Worm (Caenorhabditis elegans) whole organism, L4/young adult: ENCODE measurements around the gene ccr-4.
"Not testable (repeated sequence)": the region's sequence is repeated elsewhere in the genome, so short reads cannot be mapped to it uniquely, and the experiment has no call there.

Source experiments
- W03F9.2 ChIP-seq: fragments of 150-350 bp; optimal IDR thresholded peaks from 2 replicates; lab custom pipeline; 2014; ENCODE audit warnings: missing biosample characterization, missing genetic modification characterization
- dao-5 ChIP-seq: sonication (generic microtip); optimal IDR thresholded peaks from 2 replicates; lab custom pipeline; 2016; ENCODE audit warnings: missing genotype, missing genetic modification characterization, moderate library complexity, missing compliant biosample characterization
- him-1 ChIP-seq: sonication (generic microtip); optimal IDR thresholded peaks from 2 replicates; lab custom pipeline; 2016; ENCODE audit warnings: missing genotype, missing genetic modification reagents, missing genetic modification characterization, missing compliant biosample characterization

Gene ccr-4

ce11 chrIV:12361392-12362092 lies at the start of gene ccr-4, which contains the start of gene ZC518.8:
Gene ccr-4, plus strand, starts transcription at chrIV:12361542.
Gene ZC518.8, minus strand, starts transcription at chrIV:12361908.
- no peak for TF ChIP-seq him-1 (tag; lab: Kevin White, UChicago)
- TF ChIP-seq dao-5 (tag; lab: Kevin White, UChicago): no peak
- no peak for TF ChIP-seq W03F9.2 (tag; lab: Kevin White, UChicago)

DNA sequence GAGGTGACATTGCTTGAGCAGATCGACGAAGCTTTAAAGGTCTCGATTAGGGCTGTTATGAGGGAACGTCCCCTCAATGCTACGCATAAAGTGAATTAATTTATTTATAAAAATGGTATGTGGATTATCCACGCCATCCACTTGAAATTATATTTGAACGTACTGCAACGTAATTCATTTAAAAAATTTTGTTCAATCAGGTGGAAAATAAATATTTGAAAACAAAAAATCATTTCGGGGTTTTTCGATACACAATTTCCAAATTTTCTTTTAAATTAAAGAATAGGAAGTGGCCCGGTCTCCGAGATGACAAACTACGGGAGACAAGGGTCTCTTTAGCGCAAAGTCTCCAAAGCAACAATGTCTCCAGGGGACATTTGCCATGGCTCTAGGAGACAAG lies 49.7 kb upstream of the ccr-4 start, which contains the start of gene oac-58:
Gene oac-58, minus strand, starts transcription at position 101 of the 400 bp plus-strand sequence.
- no peak for TF ChIP-seq dao-5 (tag; lab: Kevin White, UChicago)
- TF ChIP-seq W03F9.2 (tag; lab: Kevin White, UChicago): no peak
- TF ChIP-seq him-1 (tag; lab: Kevin White, UChicago): no peak

DNA sequence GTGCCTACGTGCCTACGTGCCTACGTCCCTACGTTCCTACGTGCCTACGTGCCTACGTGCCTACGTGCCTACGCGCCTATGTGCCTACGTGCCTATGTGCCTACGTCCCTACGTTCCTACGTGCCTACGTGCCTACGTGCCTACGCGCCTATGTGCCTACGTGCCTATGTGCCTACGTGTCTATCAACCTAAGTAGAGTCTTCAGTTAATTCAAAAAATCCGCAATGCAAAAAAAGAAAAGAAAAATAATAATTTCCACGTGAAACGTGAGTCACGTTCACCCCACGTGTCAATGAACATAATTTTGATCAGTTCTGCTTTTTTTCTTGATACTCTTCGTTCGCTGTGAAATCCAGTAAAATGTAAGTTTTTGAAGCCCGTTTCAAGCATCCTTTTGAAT lies 34.4 kb upstream of the ccr-4 start, which contains the start of gene F19B6.3:
Gene F19B6.3, plus strand, starts transcription at position 301 of the 400 bp plus-strand sequence.
- TF ChIP-seq W03F9.2, him-1, dao-5 (tag; lab: Kevin White, UChicago): not testable (repeated sequence)

DNA sequence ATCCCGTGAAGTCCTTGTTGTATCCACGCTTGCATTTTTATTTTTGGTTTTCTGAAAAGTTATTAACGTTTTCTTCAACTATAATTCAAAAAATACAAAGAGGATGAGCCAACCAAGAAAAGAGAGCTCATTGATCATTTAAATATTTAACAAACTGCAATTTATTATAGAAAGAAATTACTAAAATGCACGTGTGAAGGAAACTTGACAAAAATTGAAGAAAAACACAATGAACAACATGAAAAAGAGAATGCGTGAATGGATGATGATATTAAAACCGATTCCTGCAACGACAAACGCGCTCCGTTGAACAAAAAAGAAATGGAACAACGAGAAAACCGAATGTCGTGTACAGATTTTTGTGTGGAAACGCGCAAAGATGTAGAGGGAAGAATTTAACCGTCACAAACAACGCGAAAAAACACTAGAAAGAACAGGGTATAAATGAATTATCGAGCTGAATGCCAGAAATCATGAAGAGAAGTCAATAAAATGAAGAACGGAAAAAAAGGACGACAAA lies 30.4 kb upstream of the ccr-4 start, which contains the start of gene ufd-1:
Gene ufd-1, minus strand, starts transcription at position 51 of the 520 bp plus-strand sequence.
- TF ChIP-seq him-1 (tag; lab: Kevin White, UChicago) (no peak), dao-5 (tag; lab: Kevin White, UChicago) (no peak), W03F9.2 (tag; lab: Kevin White, UChicago) (no peak)

ce11 chrIV:12334142-12334541 lies 27.2 kb upstream of the ccr-4 start:
- TF ChIP-seq W03F9.2 (tag; lab: Kevin White, UChicago): no peak
- TF ChIP-seq him-1 (tag; lab: Kevin White, UChicago): no peak
- no peak for TF ChIP-seq dao-5 (tag; lab: Kevin White, UChicago)

DNA sequence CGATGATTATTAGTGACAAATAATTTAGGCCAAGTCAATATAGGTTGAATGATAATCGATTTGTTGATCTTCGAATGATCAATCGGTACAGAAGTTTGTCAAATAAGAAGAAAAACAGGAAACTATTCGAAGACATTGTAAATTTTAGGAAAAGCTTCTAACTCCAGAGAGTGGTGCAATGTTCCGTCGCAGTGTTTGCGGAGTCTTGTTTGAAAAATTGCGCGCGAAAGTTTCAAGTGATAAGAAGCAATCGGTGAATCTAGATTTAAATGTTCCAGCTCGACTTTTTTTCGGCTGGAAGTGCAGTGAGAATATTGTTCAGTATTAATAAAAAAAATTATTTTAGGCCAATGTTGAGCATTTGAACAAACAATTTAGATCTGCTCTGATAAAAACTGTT lies 26.6 kb upstream of the ccr-4 start:
- TF ChIP-seq W03F9.2 (tag; lab: Kevin White, UChicago) (no peak), dao-5 (tag; lab: Kevin White, UChicago) (no peak), him-1 (tag; lab: Kevin White, UChicago) (no peak)

DNA sequence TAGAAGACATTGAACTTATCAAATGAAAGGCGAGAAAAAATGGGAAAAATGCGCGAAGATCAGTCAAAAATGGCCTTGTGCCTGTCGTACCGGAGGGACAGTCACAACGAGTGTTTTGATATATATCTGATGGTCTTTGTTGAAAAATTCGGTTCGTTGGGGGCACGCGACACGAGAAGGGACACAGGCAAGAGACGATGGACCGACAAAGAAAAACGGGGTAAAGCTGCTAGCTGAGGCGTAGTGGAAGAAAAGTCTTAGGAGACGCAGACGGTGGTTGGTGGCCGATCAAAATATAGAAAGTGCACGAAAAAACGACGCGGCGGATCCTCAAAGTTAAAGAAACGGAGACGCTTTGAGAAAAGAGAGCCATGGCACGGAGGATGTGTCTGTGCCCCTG lies 26.1 kb upstream of the ccr-4 start:
- no peak for TF ChIP-seq dao-5 (tag; lab: Kevin White, UChicago)
- TF ChIP-seq him-1 (tag; lab: Kevin White, UChicago): no peak
- no peak for TF ChIP-seq W03F9.2 (tag; lab: Kevin White, UChicago)

- TF ChIP-seq him-1 (tag; lab: Kevin White, UChicago) (no peak), W03F9.2 (tag; lab: Kevin White, UChicago) (no peak), dao-5 (tag; lab: Kevin White, UChicago) (no peak)
These were observed 25.5 kb upstream of the ccr-4 start, which contains the start of gene F19B6.1 for ce11 chrIV:12335798-12336197. Gene F19B6.1, minus strand, starts transcription at chrIV:12336075.

ce11 chrIV:12336893-12337627 lies 24.3 kb upstream of the ccr-4 start, which contains the start of the genes F19B6.10 and wht-5:
Gene F19B6.10, plus strand, starts transcription at chrIV:12337193.
Gene wht-5, plus strand, starts transcription at chrIV:12337577.
- TF ChIP-seq him-1 (tag; lab: Kevin White, UChicago): no peak
- TF ChIP-seq W03F9.2 (tag; lab: Kevin White, UChicago): no peak
- TF ChIP-seq dao-5 (tag; lab: Kevin White, UChicago): no peak

DNA sequence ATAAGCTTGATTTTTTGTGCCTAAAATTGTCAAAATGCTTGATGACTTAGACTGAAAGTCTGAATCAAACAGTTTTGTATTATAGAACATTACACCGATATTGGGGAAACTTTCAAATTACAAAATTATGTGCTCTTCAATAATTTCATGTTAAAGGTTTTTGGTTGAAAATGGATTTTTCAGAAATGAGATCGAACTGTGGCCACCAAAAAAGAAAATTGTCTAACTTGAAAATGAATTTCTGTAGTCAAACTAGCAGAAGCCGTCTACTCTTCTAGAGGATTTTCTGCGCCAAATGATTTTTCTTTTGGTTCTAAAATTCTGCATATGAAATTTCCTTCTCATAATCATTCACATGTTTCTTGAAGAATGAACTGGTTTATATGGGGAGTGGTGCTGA lies 20.5 kb upstream of the ccr-4 start:
- TF ChIP-seq him-1 (tag; lab: Kevin White, UChicago) (no peak), W03F9.2 (tag; lab: Kevin White, UChicago) (no peak), dao-5 (tag; lab: Kevin White, UChicago) (no peak)

ce11 chrIV:12349639-12350038 lies 11.7 kb upstream of the ccr-4 start, which contains the start of gene best-22:
Gene best-22, plus strand, starts transcription at chrIV:12349939.
- TF ChIP-seq him-1 (tag; lab: Kevin White, UChicago) (no peak), W03F9.2 (tag; lab: Kevin White, UChicago) (no peak), dao-5 (tag; lab: Kevin White, UChicago) (no peak)

DNA sequence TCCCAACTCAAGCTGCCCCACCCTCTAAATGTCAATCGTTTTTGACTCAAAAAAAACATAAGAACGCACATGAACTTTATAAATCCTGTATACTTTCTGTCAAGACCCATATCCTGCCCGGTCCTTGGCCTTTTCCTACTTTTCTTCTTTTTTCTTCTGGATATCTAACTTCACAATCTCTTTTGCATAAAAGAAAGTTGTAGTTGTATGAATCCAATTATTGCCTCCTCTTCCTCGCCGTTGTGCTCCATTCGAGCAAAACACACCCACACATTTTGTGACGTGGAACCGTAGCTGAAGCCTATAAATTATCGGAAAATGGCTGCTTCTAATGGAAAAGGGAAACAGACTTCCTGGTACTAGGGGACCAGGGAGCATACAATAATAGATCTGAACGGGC lies 11.1 kb upstream of the ccr-4 start:
- no peak for TF ChIP-seq W03F9.2 (tag; lab: Kevin White, UChicago)
- no peak for TF ChIP-seq him-1 (tag; lab: Kevin White, UChicago)
- TF ChIP-seq dao-5 (tag; lab: Kevin White, UChicago): no peak

ce11 chrIV:12359979-12360378 lies 1.4 kb upstream of the ccr-4 start:
- TF ChIP-seq him-1 (tag; lab: Kevin White, UChicago): no peak
- no peak for TF ChIP-seq W03F9.2 (tag; lab: Kevin White, UChicago)
- TF ChIP-seq dao-5 (tag; lab: Kevin White, UChicago): no peak
